Fruit fly (Drosophila melanogaster) whole organism, wandering third instar larva: ENCODE data around the gene Chc.

ENCODE experiments used
- CG32264 ChIP-seq: fragments of 200-800 bp; sonication (Bioruptor generic); optimal IDR thresholded peaks from 2 replicates; lab custom pipeline; 2016; ENCODE audit warnings: missing biosample characterization, missing genetic modification characterization
- CG9705 ChIP-seq: fragments of 200-800 bp; sonication (Bioruptor generic); optimal IDR thresholded peaks from 2 replicates; lab custom pipeline; 2018; ENCODE audit warnings: missing biosample characterization, mild to moderate bottlenecking, missing genetic modification characterization
- CrebA ChIP-seq: fragments of 200-800 bp; sonication (Bioruptor generic); optimal IDR thresholded peaks from 2 replicates; lab custom pipeline; 2016; ENCODE audit warnings: missing biosample characterization, mild to moderate bottlenecking, missing genetic modification characterization, borderline replicate concordance
- Dfd ChIP-seq: fragments of >200 bp; optimal IDR thresholded peaks from 2 replicates; lab custom pipeline; 2017; ENCODE audit warnings: missing biosample characterization, missing genetic modification characterization
- Dif ChIP-seq: fragments of 200-275, 200-300 bp; sonication (Bioruptor generic); optimal IDR thresholded peaks from 2 replicates; lab custom pipeline; 2018; ENCODE audit warnings: missing biosample characterization, missing genetic modification characterization; ENCODE audit not compliant: partially characterized antibody
- HLH106 ChIP-seq: fragments of 200-800 bp; optimal IDR thresholded peaks from 3 replicates; lab custom pipeline; 2019; ENCODE audit warnings: missing biosample characterization, mild to moderate bottlenecking, missing genetic modification characterization, moderate library complexity
- Hnf4 ChIP-seq: fragments of 200-800 bp; sonication (Bioruptor generic); optimal IDR thresholded peaks from 2 replicates; lab custom pipeline; 2016; ENCODE audit warnings: missing biosample characterization, mild to moderate bottlenecking, missing genetic modification characterization
- Hr78 ChIP-seq: fragments of >200 bp; optimal IDR thresholded peaks from 2 replicates; lab custom pipeline; 2017; ENCODE audit warnings: missing biosample characterization, missing genetic modification characterization
- Hr83 ChIP-seq: fragments of 200-300 bp; sonication (Bioruptor generic); optimal IDR thresholded peaks from 2 replicates; lab custom pipeline; 2016; ENCODE audit warnings: missing biosample characterization, mild to moderate bottlenecking, missing genetic modification characterization, moderate library complexity; ENCODE audit not compliant: poor library complexity, severe bottlenecking
- Jra ChIP-seq: sonication (Bioruptor generic); optimal IDR thresholded peaks from 2 replicates; lab custom pipeline; 2016; ENCODE audit warnings: missing biosample characterization, missing genetic modification characterization
- Mio ChIP-seq: sonication (Bioruptor generic); optimal IDR thresholded peaks from 2 replicates; lab custom pipeline; 2016; ENCODE audit warnings: missing biosample characterization, missing genetic modification characterization
- Myc ChIP-seq: fragments of >200 bp; optimal IDR thresholded peaks from 2 replicates; lab custom pipeline; 2017
- N ChIP-seq: fragments of >200 bp; optimal IDR thresholded peaks from 2 replicates; lab custom pipeline; 2018; ENCODE audit warnings: missing biosample characterization, missing external identifiers, missing genetic modification characterization
- OdsH ChIP-seq: fragments of 200-800 bp; sonication (Bioruptor generic); optimal IDR thresholded peaks from 2 replicates; lab custom pipeline; 2016; ENCODE audit warnings: missing biosample characterization, mild to moderate bottlenecking, missing genetic modification characterization
- Rel ChIP-seq, 2 experiments: fragments of 200-800 bp; sonication (Bioruptor generic) in 1 of 2; optimal IDR thresholded peaks; 2 replicates in 1 of 2; 3 replicates in 1 of 2; lab custom pipeline; 2016 to 2019; ENCODE audit warnings: mild to moderate bottlenecking in 2 of 2, missing biosample characterization in 2 of 2, missing genetic modification characterization in 2 of 2, moderate library complexity in 1 of 2
- Sp1 ChIP-seq: fragments of 200-800 bp; sonication (Bioruptor generic); optimal IDR thresholded peaks from 3 replicates; lab custom pipeline; 2019; ENCODE audit warnings: missing biosample characterization, mild to moderate bottlenecking, missing genetic modification characterization, moderate library complexity
- Vsx2 ChIP-seq: fragments of 200-300, 225-300 bp; sonication (Bioruptor generic); optimal IDR thresholded peaks from 2 replicates; lab custom pipeline; 2018; ENCODE audit warnings: missing biosample characterization, missing genetic modification characterization; ENCODE audit not compliant: partially characterized antibody
- brk ChIP-seq: fragments of 200-800 bp; sonication (Bioruptor generic); optimal IDR thresholded peaks from 2 replicates; lab custom pipeline; 2016; ENCODE audit warnings: missing biosample characterization, mild to moderate bottlenecking, missing genetic modification characterization
- dl ChIP-seq, 2 experiments: fragments of 175-275, 200-275 bp in 1 of 2; fragments of 200-275 bp in 1 of 2; sonication (Bioruptor generic); optimal IDR thresholded peaks; lab custom pipeline; 2018; ENCODE audit warnings: mild to moderate bottlenecking in 2 of 2, missing biosample characterization in 2 of 2, missing genetic modification characterization in 2 of 2, moderate library complexity in 2 of 2; ENCODE audit not compliant: partially characterized antibody in 2 of 2, insufficient read depth in 1 of 2
- dmrt93B ChIP-seq: fragments of 200-800 bp; sonication (Bioruptor generic); optimal IDR thresholded peaks from 2 replicates; lab custom pipeline; 2018; ENCODE audit warnings: missing biosample characterization, mild to moderate bottlenecking, missing genetic modification characterization
- dsf ChIP-seq: sonication (Bioruptor generic); optimal IDR thresholded peaks from 2 replicates; lab custom pipeline; 2016; ENCODE audit warnings: missing biosample characterization, missing genetic modification characterization, borderline replicate concordance
- ey ChIP-seq: fragments of 200-800 bp; sonication (Bioruptor generic); optimal IDR thresholded peaks from 2 replicates; lab custom pipeline; 2016; ENCODE audit warnings: missing biosample characterization, missing genetic modification characterization
- foxo ChIP-seq, 2 experiments: fragments of 200-800 bp; sonication (Bioruptor generic); optimal IDR thresholded peaks; 2 replicates in 1 of 2; 3 replicates in 1 of 2; lab custom pipeline; 2016 to 2017; ENCODE audit warnings: missing biosample characterization in 2 of 2, missing genetic modification characterization in 2 of 2
- fru ChIP-seq: fragments of 200-800 bp; sonication (Bioruptor generic); optimal IDR thresholded peaks from 3 replicates; lab custom pipeline; 2016; ENCODE audit warnings: missing biosample characterization, mild to moderate bottlenecking, missing genetic modification characterization
- h ChIP-seq: fragments of 200-800 bp; sonication (Bioruptor generic); optimal IDR thresholded peaks from 3 replicates; lab custom pipeline; 2016; ENCODE audit warnings: missing biosample characterization, mild to moderate bottlenecking, missing genetic modification characterization
- lola ChIP-seq: fragments of >200 bp; optimal IDR thresholded peaks from 2 replicates; lab custom pipeline; 2017; ENCODE audit warnings: missing biosample characterization, missing genetic modification characterization
- pan ChIP-seq: fragments of >200 bp; optimal IDR thresholded peaks from 2 replicates; lab custom pipeline; 2017
- rgr ChIP-seq: fragments of 200-800 bp; sonication (Bioruptor generic); optimal IDR thresholded peaks from 3 replicates; lab custom pipeline; 2016; ENCODE audit warnings: missing biosample characterization, mild to moderate bottlenecking, missing genetic modification characterization
- sage ChIP-seq: fragments of 200-800 bp; sonication (Bioruptor generic); optimal IDR thresholded peaks from 2 replicates; lab custom pipeline; 2016; ENCODE audit warnings: missing biosample characterization, mild to moderate bottlenecking, missing genetic modification characterization
- sv ChIP-seq: fragments of 200-800 bp; sonication (Bioruptor generic); optimal IDR thresholded peaks from 3 replicates; lab custom pipeline; 2016; ENCODE audit warnings: missing biosample characterization, missing genetic modification characterization
- tai ChIP-seq: sonication (Bioruptor generic); optimal IDR thresholded peaks from 2 replicates; lab custom pipeline; 2016; ENCODE audit warnings: missing biosample characterization, missing genetic modification characterization
- usp ChIP-seq: fragments of >200 bp; optimal IDR thresholded peaks from 2 replicates; lab custom pipeline; 2017; ENCODE audit warnings: missing biosample characterization, missing genetic modification characterization
- woc ChIP-seq: sonication (Bioruptor generic); optimal IDR thresholded peaks from 2 replicates; lab custom pipeline; 2016; ENCODE audit warnings: missing biosample characterization, mild to moderate bottlenecking, missing genetic modification characterization

The Chc gene

DNA sequence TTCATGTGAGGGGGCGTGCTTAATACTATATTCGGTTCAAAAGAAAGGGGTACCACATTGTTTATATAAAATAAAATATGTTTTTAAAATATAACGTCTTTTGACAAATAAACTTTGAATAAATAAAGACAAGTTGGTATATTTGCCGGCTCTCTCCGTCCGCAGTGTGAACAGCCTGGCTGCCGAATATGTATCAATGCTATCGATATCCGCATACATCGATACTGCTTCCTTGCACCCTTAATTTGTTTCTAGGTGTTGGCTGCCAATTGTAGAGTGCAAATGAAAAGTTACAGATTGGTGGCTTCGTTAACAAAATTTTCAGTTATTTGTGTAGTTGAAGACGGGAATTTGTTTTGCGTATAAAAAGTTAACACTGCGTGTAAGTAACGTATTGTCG is 24.6 kb upstream of the Chc start, which contains the start of gene Gbeta13F:
Gene Gbeta13F (plus strand): TSS at position 247 of the 400 bp plus-strand sequence.
- TF ChIP-seq OdsH (GFP tag; lab: Kevin White, UChicago) (no peak), dl (GFP tag; optimal IDR thresholded peaks at IDR 0.05; lab: Kevin White, UChicago; ENCODE audit: insufficient read depth in 1 of 2, partially characterized antibody in 2 of 2) (no peak), CG32264 (GFP tag; lab: Kevin White, UChicago) (no peak), Hr83 (GFP tag; lab: Kevin White, UChicago) (peak; percentile 20), N (GFP tag; lab: Kevin White, UChicago) (no peak), sv (GFP tag; lab: Kevin White, UChicago) (no peak), HLH106 (tag; lab: Kevin White, UChicago) (peak; percentile 19), Myc (lab: Kevin White, UChicago) (no peak), pan (lab: Kevin White, UChicago) (no peak), Sp1 (no peak)
- TF ChIP-seq, all 38 proteins: peak for 2

DNA sequence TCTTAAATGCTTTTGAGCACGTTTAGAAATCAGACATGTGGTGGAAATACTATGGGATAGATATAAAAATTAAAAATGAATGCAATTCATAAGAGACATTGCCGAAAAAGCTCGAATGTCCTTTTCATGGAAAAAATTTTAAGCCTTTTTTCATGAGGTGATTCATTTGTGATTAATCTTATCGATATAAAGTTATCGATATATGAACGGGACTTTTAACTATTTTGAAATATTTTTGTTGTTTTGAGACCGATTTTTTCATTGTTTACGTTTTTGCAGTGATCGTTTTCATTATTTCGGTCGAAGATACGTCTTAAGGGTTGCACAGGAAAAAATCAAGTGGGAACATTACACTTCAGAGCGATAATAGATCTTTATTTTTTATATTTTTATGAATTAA is 24.1 kb upstream of the Chc start, which contains the start of gene AlkB:
Gene AlkB (minus strand): TSS at position 101 of the 400 bp plus-strand sequence.
- TF ChIP-seq Rel (GFP tag; optimal IDR thresholded peaks at IDR 0.05; lab: Kevin White, UChicago) (no peak), Rel (tag; optimal IDR thresholded peaks at IDR 0.05; lab: Kevin White, UChicago) (no peak), woc (no peak), Sp1 (no peak), ey (GFP tag; lab: Kevin White, UChicago) (no peak), CrebA (no peak), Hnf4 (GFP tag; lab: Kevin White, UChicago) (no peak), Mio (no peak), Jra (GFP tag; lab: Kevin White, UChicago) (no peak), Hr78 (GFP tag; lab: Kevin White, UChicago) (no peak), HLH106 (tag; lab: Kevin White, UChicago) (no peak), h (GFP tag; lab: Kevin White, UChicago) (no peak), Hr83 (GFP tag; lab: Kevin White, UChicago) (no peak), lola (GFP tag; lab: Kevin White, UChicago) (no peak), dl (GFP tag; optimal IDR thresholded peaks at IDR 0.05; lab: Kevin White, UChicago; ENCODE audit: insufficient read depth in 1 of 2, partially characterized antibody in 2 of 2) (no peak), Dif (GFP tag; lab: Kevin White, UChicago) (no peak), Dfd (GFP tag; lab: Kevin White, UChicago) (no peak), foxo (GFP tag; optimal IDR thresholded peaks at IDR 0.05; lab: Kevin White, UChicago) (no peak)
- TF ChIP-seq, all 38 proteins: peak for 0

DNA sequence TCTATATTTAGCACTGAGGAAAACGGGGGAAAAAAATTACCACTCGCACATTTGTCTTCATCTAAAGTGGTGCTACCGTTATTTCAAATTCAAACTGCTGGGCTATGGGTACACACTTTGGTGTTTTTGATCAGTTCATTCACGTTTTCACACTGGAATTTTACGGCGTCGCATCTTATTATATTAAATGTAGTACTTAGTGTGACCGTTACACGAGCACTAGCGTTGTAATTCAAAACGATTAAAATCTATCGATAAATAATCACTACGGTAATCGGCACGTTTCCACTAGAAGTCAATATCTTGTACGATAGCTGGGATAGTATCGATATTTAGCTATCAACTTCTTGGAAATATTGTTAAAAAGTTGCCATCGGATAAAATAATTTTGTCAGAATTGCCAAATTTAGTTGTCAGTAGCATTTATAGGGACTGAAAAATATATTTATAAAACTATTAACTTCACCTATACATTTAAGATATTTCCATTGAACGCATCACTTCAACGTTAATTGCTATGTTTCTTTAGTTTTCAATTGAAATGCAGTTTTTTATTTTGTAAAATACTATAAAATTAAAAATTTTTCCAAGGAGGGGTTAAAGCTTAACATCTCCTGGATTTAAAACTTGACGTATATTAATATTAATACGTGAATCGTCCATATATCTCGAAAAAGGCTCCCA is 22.5 kb upstream of the Chc start, which contains the start of the genes CG46440 and Myb:
Gene CG46440 (minus strand): TSS at position 223 of the 684 bp plus-strand sequence.
Gene Myb (minus strand): TSS at position 223 of the 684 bp plus-strand sequence.
- TF ChIP-seq dl (GFP tag; optimal IDR thresholded peaks at IDR 0.05; lab: Kevin White, UChicago; ENCODE audit: insufficient read depth in 1 of 2, partially characterized antibody in 2 of 2) (no peak), sage (GFP tag; lab: Kevin White, UChicago) (peak; percentile 3), foxo (GFP tag; optimal IDR thresholded peaks at IDR 0.05; lab: Kevin White, UChicago) (peak in 1 of 2 experiments; percentile 24), CrebA (no peak), Hnf4 (GFP tag; lab: Kevin White, UChicago) (peak; percentile 61), woc (peak; percentile 33), OdsH (GFP tag; lab: Kevin White, UChicago) (peak; percentile 16)

DNA sequence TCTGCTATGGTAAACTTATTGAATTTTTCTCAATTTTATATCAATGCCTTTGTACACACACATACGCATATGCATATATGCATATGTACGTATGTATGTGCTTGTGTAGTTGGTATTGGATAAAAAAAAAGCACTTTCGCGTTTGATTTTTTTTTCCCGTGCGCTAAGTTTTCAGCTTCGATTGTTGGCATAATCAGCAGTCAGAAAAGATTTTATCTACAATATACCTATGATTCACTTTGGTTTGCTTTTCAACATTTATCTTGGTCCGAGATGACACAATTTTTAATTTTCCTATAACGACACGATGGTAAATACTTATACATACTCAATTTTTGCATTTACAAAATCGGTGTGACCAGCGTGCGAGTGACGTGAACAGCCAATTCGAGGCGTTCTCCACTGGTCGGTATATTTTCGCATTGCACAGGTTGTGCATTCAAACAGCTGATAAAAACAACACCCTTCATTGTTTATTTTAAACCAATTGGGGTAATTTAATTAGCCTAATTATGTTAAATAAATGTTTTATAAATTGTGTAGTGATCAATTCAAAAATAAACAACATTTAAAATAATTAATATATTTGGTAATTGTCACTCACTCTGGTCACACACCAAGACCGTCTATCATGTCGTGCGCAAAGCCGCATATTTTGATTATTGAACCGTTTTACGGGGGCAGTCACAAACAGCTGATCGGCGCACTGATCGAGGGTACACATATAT is 17.7 kb upstream of the Chc start, which contains the start of the genes UBL3 and CG15914:
Gene UBL3 (minus strand): TSS at position 361 of the 728 bp plus-strand sequence.
Gene CG15914 (plus strand): TSS at position 607 of the 728 bp plus-strand sequence.
- TF ChIP-seq sv (GFP tag; lab: Kevin White, UChicago) = no peak
- no peak for TF ChIP-seq Dif (GFP tag; lab: Kevin White, UChicago)
- peak; percentile 18 for TF ChIP-seq woc
- no peak for TF ChIP-seq dmrt93B (GFP tag; lab: Kevin White, UChicago)
- no peak for TF ChIP-seq sage (GFP tag; lab: Kevin White, UChicago)
- peak in 1 of 2 experiments; percentile 40 for TF ChIP-seq foxo (GFP tag; optimal IDR thresholded peaks at IDR 0.05; lab: Kevin White, UChicago)
- TF ChIP-seq brk (GFP tag; lab: Kevin White, UChicago) = no peak
- peak; percentile 35 for TF ChIP-seq rgr (GFP tag; lab: Kevin White, UChicago)
- no peak for TF ChIP-seq tai (GFP tag; lab: Kevin White, UChicago)
- TF ChIP-seq fru = peak; percentile 22
- no peak for TF ChIP-seq Hr78 (GFP tag; lab: Kevin White, UChicago)
- peak; percentile 51 for TF ChIP-seq h (GFP tag; lab: Kevin White, UChicago)
- TF ChIP-seq Jra (GFP tag; lab: Kevin White, UChicago) = peak; percentile 6
- TF ChIP-seq CG9705 (GFP tag; lab: Kevin White, UChicago) = no peak
- no peak for TF ChIP-seq pan (lab: Kevin White, UChicago)
- TF ChIP-seq Hnf4 (GFP tag; lab: Kevin White, UChicago) = no peak
- TF ChIP-seq usp (GFP tag; lab: Kevin White, UChicago) = no peak
- TF ChIP-seq OdsH (GFP tag; lab: Kevin White, UChicago) = peak; percentile 18
- TF ChIP-seq HLH106 (tag; lab: Kevin White, UChicago) = peak; percentile 36
- no peak for TF ChIP-seq Hr83 (GFP tag; lab: Kevin White, UChicago)
- TF ChIP-seq Myc (lab: Kevin White, UChicago) = no peak
- no peak for TF ChIP-seq dl (GFP tag; optimal IDR thresholded peaks at IDR 0.05; lab: Kevin White, UChicago; ENCODE audit: insufficient read depth in 1 of 2, partially characterized antibody in 2 of 2)
- peak; percentile 32 for TF ChIP-seq Sp1
- TF ChIP-seq Rel (GFP tag; optimal IDR thresholded peaks at IDR 0.05; lab: Kevin White, UChicago) = no peak
- TF ChIP-seq Rel (tag; optimal IDR thresholded peaks at IDR 0.05; lab: Kevin White, UChicago) = peak; percentile 60
- no peak for TF ChIP-seq dsf (GFP tag; lab: Kevin White, UChicago)
- TF ChIP-seq Vsx2 (GFP tag; lab: Kevin White, UChicago) = no peak
- TF ChIP-seq lola (GFP tag; lab: Kevin White, UChicago) = no peak
- no peak for TF ChIP-seq N (GFP tag; lab: Kevin White, UChicago)
- TF ChIP-seq Mio = no peak
